Fruit fly (Drosophila melanogaster) whole organism, embryonic: ENCODE results near the gene CG43815.

Experiments
- Adf1 ChIP-seq: fragments of 200-800 bp; sonication (Bioruptor generic); IDR thresholded peaks from 2 replicates; pipeline ENCODE4 v1.3.6; 2022; ENCODE audit warnings: missing biosample characterization, missing genetic modification characterization
- CG1024 ChIP-seq: fragments of 200-800 bp; sonication (Bioruptor generic); IDR thresholded peaks from 2 replicates; pipeline ENCODE4 v1.3.6; 2022; ENCODE audit warnings: missing biosample characterization, missing genetic modification characterization
- CG11695 ChIP-seq: fragments of 200-800 bp; sonication (Bioruptor generic); IDR thresholded peaks from 3 replicates; pipeline ENCODE4 v1.3.6; 2022; ENCODE audit warnings: missing biosample characterization, missing genetic modification characterization
- CG12219 ChIP-seq: fragments of 200-800 bp; sonication (Bioruptor generic); optimal IDR thresholded peaks from 3 replicates; lab custom pipeline; 2018; ENCODE audit warnings: missing biosample characterization, mild to moderate bottlenecking, missing genetic modification characterization
- CG14965 ChIP-seq: fragments of 200-800 bp; sonication (Bioruptor generic); optimal IDR thresholded peaks from 2 replicates; lab custom pipeline; 2016; ENCODE audit warnings: missing biosample characterization, missing genetic modification characterization, borderline replicate concordance
- CG3281 ChIP-seq: fragments of 200-800 bp; sonication (Bioruptor generic); optimal IDR thresholded peaks from 3 replicates; lab custom pipeline; 2017; ENCODE audit warnings: missing biosample characterization, mild to moderate bottlenecking, missing genetic modification characterization
- CG7271 ChIP-seq: fragments of 200-800 bp; sonication (Bioruptor generic); optimal IDR thresholded peaks from 2 replicates; lab custom pipeline; 2018; ENCODE audit warnings: missing biosample characterization, mild to moderate bottlenecking, missing genetic modification characterization, moderate library complexity
- CG7928 ChIP-seq: fragments of 200-800 bp; sonication (Bioruptor generic); optimal IDR thresholded peaks from 2 replicates; lab custom pipeline; 2017; ENCODE audit warnings: missing biosample characterization, mild to moderate bottlenecking, missing genetic modification characterization
- CG7963 ChIP-seq: fragments of 200-800 bp; sonication (Bioruptor generic); IDR thresholded peaks from 3 replicates; pipeline ENCODE4 v1.3.6; 2022; ENCODE audit warnings: missing biosample characterization, missing genetic modification characterization; ENCODE audit not compliant: partially characterized antibody
- CG8765 ChIP-seq: fragments of 200-800 bp; sonication (Bioruptor generic); IDR thresholded peaks from 2 replicates; pipeline ENCODE4 v1.3.6; 2022; ENCODE audit warnings: missing biosample characterization, missing genetic modification characterization
- CG9876 ChIP-seq: fragments of 200-800 bp; sonication (Bioruptor generic); optimal IDR thresholded peaks from 2 replicates; lab custom pipeline; 2016; ENCODE audit warnings: missing biosample characterization, missing genetic modification characterization
- D ChIP-seq, 2 experiments: fragments of 200-800 bp in 1 of 2; fragments of >200 bp in 1 of 2; sonication (Bioruptor generic) in 1 of 2; optimal IDR thresholded peaks; 2 replicates in 1 of 2; 3 replicates in 1 of 2; lab custom pipeline; 2017; ENCODE audit warnings: mild to moderate bottlenecking in 1 of 2, missing biosample characterization in 1 of 2, missing genetic modification characterization in 1 of 2, missing genetic modification reagents in 1 of 2
- D19A ChIP-seq: fragments of 200-800 bp; optimal IDR thresholded peaks from 3 replicates; lab custom pipeline; 2019; ENCODE audit warnings: missing biosample characterization, mild to moderate bottlenecking, missing genetic modification characterization, moderate library complexity
- Deaf1 ChIP-seq: fragments of 200-800 bp; optimal IDR thresholded peaks from 3 replicates; lab custom pipeline; 2019; ENCODE audit warnings: missing biosample characterization, mild to moderate bottlenecking, missing genetic modification characterization, moderate library complexity
- Dek ChIP-seq: fragments of 200-800 bp; sonication (Bioruptor generic); optimal IDR thresholded peaks from 3 replicates; lab custom pipeline; 2019; ENCODE audit warnings: missing biosample characterization, mild to moderate bottlenecking, missing genetic modification characterization, moderate library complexity
- HLHmδ ChIP-seq: fragments of 200-800 bp; sonication (Bioruptor generic); optimal IDR thresholded peaks from 2 replicates; lab custom pipeline; 2018; ENCODE audit warnings: missing biosample characterization, mild to moderate bottlenecking, missing genetic modification characterization, moderate library complexity
- Kr ChIP-seq: fragments of 200-800 bp; sonication (Bioruptor generic); optimal IDR thresholded peaks from 2 replicates; lab custom pipeline; 2017; ENCODE audit warnings: missing biosample characterization, mild to moderate bottlenecking, missing genetic modification characterization
- Lpt ChIP-seq: fragments of >200 bp; optimal IDR thresholded peaks from 2 replicates; lab custom pipeline; 2018; ENCODE audit warnings: missing biosample characterization, missing genetic modification characterization
- Med ChIP-seq: fragments of 200-800 bp; sonication (Bioruptor generic); peaks from one replicate; lab custom pipeline; 2016; ENCODE audit warnings: missing biosample characterization, missing genetic modification characterization, mild to moderate bottlenecking, inconsistent platforms, moderate library complexity
- NFAT ChIP-seq: fragments of 200-800 bp; sonication (Bioruptor generic); IDR thresholded peaks from 2 replicates; pipeline ENCODE4 v1.3.6; 2022; ENCODE audit warnings: missing biosample characterization, missing genetic modification characterization
- Nf-YB ChIP-seq: fragments of 200-800 bp; sonication (Bioruptor generic); optimal IDR thresholded peaks from 3 replicates; lab custom pipeline; 2019; ENCODE audit warnings: missing biosample characterization, mild to moderate bottlenecking, missing genetic modification characterization, moderate library complexity
- Oaz ChIP-seq: fragments of 200-800 bp; sonication (Bioruptor generic); IDR thresholded peaks from 2 replicates; pipeline ENCODE4 v1.3.6; 2022; ENCODE audit warnings: missing biosample characterization, missing genetic modification characterization
- Opbp ChIP-seq: fragments of 200-800 bp; sonication (Bioruptor generic); IDR thresholded peaks from 3 replicates; pipeline ENCODE4 v1.3.6; 2022; ENCODE audit warnings: missing biosample characterization, missing genetic modification characterization; ENCODE audit not compliant: partially characterized antibody
- Ptx1 ChIP-seq: fragments of 200-800 bp; sonication (Bioruptor generic); IDR thresholded peaks from 2 replicates; pipeline ENCODE4 v1.3.6; 2022; ENCODE audit warnings: missing biosample characterization, missing genetic modification characterization
- Scr ChIP-seq: fragments of 200-800 bp; sonication (Bioruptor generic); IDR thresholded peaks from 2 replicates; pipeline ENCODE4 v1.3.6; 2022; ENCODE audit warnings: missing biosample characterization, missing genetic modification characterization; ENCODE audit not compliant: partially characterized antibody
- Tbp ChIP-seq: fragments of >200 bp; optimal IDR thresholded peaks from 2 replicates; lab custom pipeline; 2018; ENCODE audit warnings: missing biosample characterization, missing genetic modification characterization
- aop ChIP-seq: fragments of 200-800 bp; sonication (Bioruptor generic); IDR thresholded peaks from 2 replicates; pipeline ENCODE4 v1.3.6; 2022; ENCODE audit warnings: missing biosample characterization, missing genetic modification characterization
- chinmo ChIP-seq: fragments of 200-800 bp; sonication (Bioruptor generic); IDR thresholded peaks from 4 replicates; pipeline ENCODE4 v1.3.6; 2022; ENCODE audit warnings: missing biosample characterization, missing genetic modification characterization; ENCODE audit not compliant: partially characterized antibody
- chn ChIP-seq: fragments of 200-800 bp; sonication (Bioruptor generic); optimal IDR thresholded peaks from 2 replicates; lab custom pipeline; 2016; ENCODE audit warnings: missing biosample characterization, missing genetic modification characterization
- ems ChIP-seq: fragments of 200-800 bp; sonication (Bioruptor generic); optimal IDR thresholded peaks from 3 replicates; lab custom pipeline; 2016; ENCODE audit warnings: missing biosample characterization, missing genetic modification characterization
- lola ChIP-seq, 3 experiments: fragments of >200 bp in 2 of 3; fragments of 200-800 bp in 1 of 3; sonication (Bioruptor generic) in 1 of 3; optimal IDR thresholded peaks; 2 replicates each; lab custom pipeline; 2017 to 2019; ENCODE audit warnings: missing biosample characterization in 3 of 3, missing genetic modification characterization in 3 of 3, mild to moderate bottlenecking in 1 of 3, moderate library complexity in 1 of 3
- oc ChIP-seq: fragments of 200-800 bp; sonication (Bioruptor generic); optimal IDR thresholded peaks from 2 replicates; lab custom pipeline; 2018; ENCODE audit warnings: missing biosample characterization, mild to moderate bottlenecking, missing genetic modification characterization, moderate library complexity
- odd ChIP-seq: fragments of 200-800 bp; sonication (Bioruptor generic); optimal IDR thresholded peaks from 2 replicates; lab custom pipeline; 2017; ENCODE audit warnings: missing biosample characterization, mild to moderate bottlenecking, missing genetic modification characterization
- p53 ChIP-seq: fragments of 200-800 bp; sonication (Bioruptor generic); optimal IDR thresholded peaks from 2 replicates; lab custom pipeline; 2016; ENCODE audit warnings: missing biosample characterization, missing genetic modification characterization
- pan ChIP-seq, 4 experiments: fragments of >200 bp in 3 of 4; fragments of 200-800 bp in 1 of 4; sonication (Bioruptor generic) in 1 of 4; optimal IDR thresholded peaks in 3 of 4; IDR thresholded peaks in 1 of 4; 2 replicates each; pipeline versions ENCODE4 v1.3.6 to Lab custom; 2017 to 2022; ENCODE audit warnings: missing biosample characterization in 2 of 4, missing genetic modification characterization in 2 of 4, mixed read lengths in 1 of 4
- pros ChIP-seq: fragments of 200-800 bp; sonication (Bioruptor generic); optimal IDR thresholded peaks from 3 replicates; lab custom pipeline; 2019; ENCODE audit warnings: missing biosample characterization, mild to moderate bottlenecking, missing genetic modification characterization, moderate library complexity
- repo ChIP-seq: fragments of 200-800 bp; sonication (Bioruptor generic); optimal IDR thresholded peaks from 2 replicates; lab custom pipeline; 2016; ENCODE audit warnings: missing biosample characterization, missing genetic modification characterization
- sc ChIP-seq, 3 experiments: fragments of >200 bp in 2 of 3; fragments of 200-800 bp in 1 of 3; sonication (Bioruptor generic) in 1 of 3; optimal IDR thresholded peaks; 2 replicates in 2 of 3; 3 replicates in 1 of 3; lab custom pipeline; 2017; ENCODE audit warnings: mild to moderate bottlenecking in 1 of 3, missing biosample characterization in 1 of 3, missing genetic modification characterization in 1 of 3, missing genetic modification reagents in 1 of 3
- sob ChIP-seq: fragments of 200-800 bp; sonication (Bioruptor generic); IDR thresholded peaks from 2 replicates; pipeline ENCODE4 v1.3.6; 2022; ENCODE audit warnings: missing biosample characterization, missing genetic modification characterization
- tll ChIP-seq, 2 experiments: fragments of 200-800 bp in 1 of 2; fragments of >200 bp in 1 of 2; sonication (Bioruptor generic) in 1 of 2; optimal IDR thresholded peaks; 2 replicates each; lab custom pipeline; 2017 to 2019; ENCODE audit warnings: missing biosample characterization in 2 of 2, missing genetic modification characterization in 2 of 2, mild to moderate bottlenecking in 1 of 2, moderate library complexity in 1 of 2
- ttk ChIP-seq: fragments of 200-800 bp; sonication (Bioruptor generic); IDR thresholded peaks from 2 replicates; pipeline ENCODE4 v2.1.2; 2022; ENCODE audit warnings: missing biosample characterization, missing genetic modification characterization
- twi ChIP-seq: fragments of 200-800 bp; optimal IDR thresholded peaks from 2 replicates; lab custom pipeline; 2019; ENCODE audit warnings: missing biosample characterization, mild to moderate bottlenecking, missing genetic modification characterization, moderate library complexity
- vvl ChIP-seq: fragments of 200-800 bp; sonication (Bioruptor generic); IDR thresholded peaks from 2 replicates; pipeline ENCODE4 v1.3.6; 2022; ENCODE audit warnings: missing biosample characterization, missing genetic modification characterization
- wek ChIP-seq: fragments of 200-800 bp; sonication (Bioruptor generic); optimal IDR thresholded peaks from 3 replicates; lab custom pipeline; 2018; ENCODE audit warnings: missing biosample characterization, mild to moderate bottlenecking, missing genetic modification characterization, moderate library complexity
- zen ChIP-seq: fragments of 200-800 bp; sonication (Bioruptor generic); optimal IDR thresholded peaks from 3 replicates; lab custom pipeline; 2018; ENCODE audit warnings: missing biosample characterization, mild to moderate bottlenecking, missing genetic modification characterization, moderate library complexity

Gene CG43815

dm6 chr2L:3606462-3607270, 30.7 kb downstream of the CG43815 start, which contains the start of gene odd (continued):
- TF ChIP-seq CG14965 (GFP tag; lab: Kevin White, UChicago), result no peak
- TF ChIP-seq chn (GFP tag; lab: Kevin White, UChicago), result no peak
- peak; percentile 96 for TF ChIP-seq chinmo
- peak; percentile 90 for TF ChIP-seq Deaf1
- peak; percentile 18 for TF ChIP-seq CG7271 (tag; lab: Kevin White, UChicago)
- TF ChIP-seq Lpt, result no peak
- TF ChIP-seq HLHmδ (GFP tag; lab: Kevin White, UChicago), result peak; percentile 40
- TF ChIP-seq Tbp (GFP tag; lab: Kevin White, UChicago), result peak; percentile 90
- peak; percentile 98 for TF ChIP-seq odd
- TF ChIP-seq CG7963 (GFP tag; lab: Robert Waterston, UW), result peak; percentile 44; the same call in 1 of the 3 replicates
- TF ChIP-seq CG3281 (GFP tag; lab: Kevin White, UChicago), result no peak
- TF ChIP-seq Oaz (GFP tag; lab: Robert Waterston, UW), result no peak
- 0 out of 2 replicates have a peak, but pooled peaks have one; percentile 10 for TF ChIP-seq CG1024
- TF ChIP-seq Adf1 (GFP tag; lab: Robert Waterston, UW), result peak; percentile 80
- TF ChIP-seq Dek (tag; lab: Kevin White, UChicago), result no peak
- TF ChIP-seq CG8765 (GFP tag; lab: Robert Waterston, UW), result no peak
- peak; percentile 77 for TF ChIP-seq Med (GFP tag; lab: Kevin White, UChicago)
- peak; percentile 99 for TF ChIP-seq Nf-YB (GFP tag; lab: Kevin White, UChicago)
- no peak for TF ChIP-seq pan (optimal IDR thresholded peaks at IDR 0.05; lab: Kevin White, UChicago)
- no peak for TF ChIP-seq pan (GFP tag; optimal IDR thresholded peaks at IDR 0.05 in 1 of 2, IDR thresholded peaks at IDR 0.05 in 1 of 2)
- peak; percentile 29; the same call in 1 of the 3 replicates for TF ChIP-seq Opbp
- TF ChIP-seq Scr (GFP tag; lab: Robert Waterston, UW), result peak; percentile 45; the same call in 1 of the 2 replicates
- TF ChIP-seq, all 482 proteins: peak for 70

dm6 chr2L:3608781-3609180, 32.8 kb downstream of the CG43815 start:
- TF ChIP-seq odd, result peak; percentile 55
- TF ChIP-seq CG7928 (GFP tag; lab: Kevin White, UChicago), result no peak
- no peak for TF ChIP-seq oc (tag; lab: Kevin White, UChicago)
- TF ChIP-seq ems, result no peak
- peak; percentile 15 for TF ChIP-seq Med (GFP tag; lab: Kevin White, UChicago)
- TF ChIP-seq sob, result 0 out of 2 replicates have a peak, but pooled peaks have one; percentile 21
- peak; percentile 88 for TF ChIP-seq twi (tag; lab: Kevin White, UChicago)
- TF ChIP-seq NFAT (GFP tag; lab: Robert Waterston, UW), result 0 out of 2 replicates have a peak, but pooled peaks have one; percentile 5
- peak; percentile 49 for TF ChIP-seq Kr (GFP tag; lab: Kevin White, UChicago)

- TF ChIP-seq ttk (GFP tag; lab: Robert Waterston, UW) (no peak), aop (GFP tag; lab: Robert Waterston, UW) (no peak), CG12219 (GFP tag; lab: Kevin White, UChicago) (no peak), sc (optimal IDR thresholded peaks at IDR 0.05; lab: Kevin White, UChicago) (no peak), sc (GFP tag; optimal IDR thresholded peaks at IDR 0.05; lab: Kevin White, UChicago) (no peak), zen (peak; percentile 50), lola (GFP tag; optimal IDR thresholded peaks at IDR 0.05; lab: Kevin White, UChicago) (no peak), sob (no peak), CG9876 (GFP tag; lab: Kevin White, UChicago) (no peak), repo (GFP tag; lab: Kevin White, UChicago) (no peak), p53 (GFP tag; lab: Kevin White, UChicago) (no peak), pros (GFP tag; lab: Kevin White, UChicago) (peak; percentile 11), D19A (no peak), wek (GFP tag; lab: Kevin White, UChicago) (no peak), D (optimal IDR thresholded peaks at IDR 0.05; lab: Kevin White, UChicago) (peak; percentile 66), D (GFP tag; optimal IDR thresholded peaks at IDR 0.05; lab: Kevin White, UChicago) (no peak), tll (GFP tag; optimal IDR thresholded peaks at IDR 0.05; lab: Kevin White, UChicago) (peak in 1 of 2 experiments; percentile 96), Ptx1 (GFP tag; lab: Robert Waterston, UW) (no peak), CG11695 (GFP tag; lab: Robert Waterston, UW) (no peak), vvl (GFP tag; lab: Robert Waterston, UW) (no peak)
These were observed 34.6 kb downstream of the CG43815 start for dm6 chr2L:3610608-3611007.
